Worm (Caenorhabditis elegans) whole organism, L4/young adult: ENCODE data around the gene C45G9.10.
A peak's percentile ranks its signal among the peaks of the same experiment; 100 is the strongest.

ENCODE experiments used
- W03F9.2 ChIP-seq: fragments of 150-350 bp; optimal IDR thresholded peaks from 2 replicates; lab custom pipeline; 2014; ENCODE audit warnings: missing biosample characterization, missing genetic modification characterization
- him-1 ChIP-seq: sonication (generic microtip); optimal IDR thresholded peaks from 2 replicates; lab custom pipeline; 2016; ENCODE audit warnings: missing genotype, missing genetic modification reagents, missing genetic modification characterization, missing compliant biosample characterization

- TF ChIP-seq W03F9.2 (tag; lab: Kevin White, UChicago) (peak; percentile 40), him-1 (peak; percentile 59)
Measured at ce11 chrIII:5068675-5069233, 7.1 kb upstream of the C45G9.10 start, which contains the start of the genes C45G9.11 and C45G9.2.
